Worm (Caenorhabditis elegans): Measurements from ENCODE around the gene srx-95.

The srx-95 gene

ce11 chrII:6779104-6779503 lies 24.5 kb upstream of the srx-95 start, which contains the start of gene T13C2.7:
Gene T13C2.7, plus strand, starts transcription at chrII:6779404.
- no peak for TF ChIP-seq cebp-1 (GFP tag; IDR thresholded peaks at IDR 0.05)
- no peak for TF ChIP-seq cebp-1 (tag; optimal IDR thresholded peaks at IDR 0.05)
- no peak for TF ChIP-seq Y53F4B.3 (GFP tag; IDR thresholded peaks at IDR 0.05)
- no peak for TF ChIP-seq nfya-1 (tag; optimal IDR thresholded peaks at IDR 0.05; ENCODE audit: borderline replicate concordance, insufficient read depth)
- TF ChIP-seq ceh-27 (GFP tag; optimal IDR thresholded peaks at IDR 0.05) = no peak
- TF ChIP-seq lag-1 (GFP tag; IDR thresholded peaks at IDR 0.05) = no peak
- no peak for TF ChIP-seq ZK185.1 (tag; optimal IDR thresholded peaks at IDR 0.05; ENCODE audit: poor library complexity, severe bottlenecking)

- peak; percentile 50 for TF ChIP-seq madf-8 (GFP tag; conservative IDR thresholded peaks at IDR 0.05)
- peak; percentile 55 for TF ChIP-seq ceh-27 (GFP tag; optimal IDR thresholded peaks at IDR 0.05)
- TF ChIP-seq unc-130 (GFP tag; optimal IDR thresholded peaks at IDR 0.05) = peak; percentile 66
- TF ChIP-seq B0019.2 (GFP tag; conservative IDR thresholded peaks at IDR 0.05) = no peak
- TF ChIP-seq Y56A3A.18 (GFP tag; IDR thresholded peaks at IDR 0.05) = no peak
- TF ChIP-seq let-607 (tag; optimal IDR thresholded peaks at IDR 0.05) = peak in 1 of 2 experiments; percentile 58
- 0 out of 2 replicates have a peak, but pooled peaks have one; percentile 31 for TF ChIP-seq madf-3 (GFP tag; IDR thresholded peaks at IDR 0.05)
- TF ChIP-seq T07F8.4 (tag; optimal IDR thresholded peaks at IDR 0.05) = no peak
- peak; percentile 1 for TF ChIP-seq K12H6.12 (tag; optimal IDR thresholded peaks at IDR 0.05)
- peak; percentile 81 for TF ChIP-seq dox-1 (GFP tag; IDR thresholded peaks at IDR 0.05)
- TF ChIP-seq ztf-28 (GFP tag; IDR thresholded peaks at IDR 0.05) = no peak
- no peak for TF ChIP-seq T26A5.8 (tag; optimal IDR thresholded peaks at IDR 0.05)
- TF ChIP-seq Y95B8A.8 (GFP tag; IDR thresholded peaks at IDR 0.05) = no peak
- TF ChIP-seq hmg-1.2 (GFP tag; IDR thresholded peaks at IDR 0.05) = peak; percentile 24; the same call in 1 of the 2 replicates
- no peak for TF ChIP-seq hlh-26 (GFP tag; conservative IDR thresholded peaks at IDR 0.05)
- no peak for TF ChIP-seq cebp-1 (GFP tag; IDR thresholded peaks at IDR 0.05)
- TF ChIP-seq cebp-1 (tag; optimal IDR thresholded peaks at IDR 0.05) = no peak
- no peak for TF ChIP-seq F39B2.1 (GFP tag; IDR thresholded peaks at IDR 0.05)
- TF ChIP-seq aptf-3 (GFP tag; IDR thresholded peaks at IDR 0.05) = no peak
- TF ChIP-seq nhr-90 (tag; optimal IDR thresholded peaks at IDR 0.05) = no peak
- peak; percentile 9 for TF ChIP-seq him-1 (tag; optimal IDR thresholded peaks at IDR 0.05)
- peak; percentile 62; the same call in 1 of the 2 replicates for TF ChIP-seq mcd-1 (GFP tag; IDR thresholded peaks at IDR 0.05)
- TF ChIP-seq sptf-2 (GFP tag; optimal IDR thresholded peaks at IDR 0.05) = no peak
- TF ChIP-seq nfya-2 (GFP tag; IDR thresholded peaks at IDR 0.05) = no peak
- TF ChIP-seq zim-3 (tag; optimal IDR thresholded peaks at IDR 0.05) = no peak
- TF ChIP-seq lsl-1 (GFP tag; optimal IDR thresholded peaks at IDR 0.05) = peak; percentile 60
- no peak for TF ChIP-seq ztf-26 (tag; optimal IDR thresholded peaks at IDR 0.05)
- TF ChIP-seq ceh-79 (tag; optimal IDR thresholded peaks at IDR 0.05) = no peak
- peak; percentile 45; the same call in 1 of the 2 replicates for TF ChIP-seq ceh-91 (GFP tag; IDR thresholded peaks at IDR 0.05)
- TF ChIP-seq F57C9.4 (tag; optimal IDR thresholded peaks at IDR 0.05) = no peak
- peak; percentile 78 for TF ChIP-seq lin-54 (GFP tag; optimal IDR thresholded peaks at IDR 0.05)
- no peak for TF ChIP-seq snpc-1.1 (tag; optimal IDR thresholded peaks at IDR 0.05; ENCODE audit: insufficient read depth)
- TF ChIP-seq xnd-1 (tag; optimal IDR thresholded peaks at IDR 0.05) = peak; percentile 41
- TF ChIP-seq tbp1 (GFP tag; optimal IDR thresholded peaks at IDR 0.05) = peak; percentile 22
- peak; percentile 81 for TF ChIP-seq madf-6 (GFP tag; IDR thresholded peaks at IDR 0.05)
- TF ChIP-seq attf-5 (GFP tag; optimal IDR thresholded peaks at IDR 0.05) = peak; percentile 59
- peak; percentile 50; the same call in 1 of the 2 replicates for TF ChIP-seq pbrm-1 (GFP tag; IDR thresholded peaks at IDR 0.05)
- no peak for TF ChIP-seq F49E8.2 (tag; optimal IDR thresholded peaks at IDR 0.05; ENCODE audit: insufficient read depth)
- TF ChIP-seq lin-40 (tag; optimal IDR thresholded peaks at IDR 0.05) = peak; percentile 59
- no peak for TF ChIP-seq sea-2 (GFP tag; IDR thresholded peaks at IDR 0.05)
- no peak for TF ChIP-seq egl-44 (GFP tag; IDR thresholded peaks at IDR 0.05)
Measured at ce11 chrII:6776418-6777034, 22.0 kb upstream of the srx-95 start, which contains the start of gene ssup-72. Gene ssup-72, plus strand, starts transcription at chrII:6776598.
